Fruit fly (Drosophila melanogaster) whole organism, embryonic: ENCODE measurements around the gene CG31999.

Experiments used
- Antp ChIP-seq: fragments of 200-800 bp; sonication (Bioruptor generic); optimal IDR thresholded peaks from 3 replicates; lab custom pipeline; 2016; ENCODE audit warnings: missing biosample characterization, missing genetic modification characterization
- Atf3 ChIP-seq: fragments of 200-800 bp; sonication (Bioruptor generic); optimal IDR thresholded peaks from 3 replicates; lab custom pipeline; 2016; ENCODE audit warnings: missing biosample characterization, missing genetic modification characterization
- CG10565 ChIP-seq: fragments of 200-800 bp; sonication (Bioruptor generic); optimal IDR thresholded peaks from 3 replicates; lab custom pipeline; 2016; ENCODE audit warnings: missing biosample characterization, mild to moderate bottlenecking, missing genetic modification characterization
- CG10959 ChIP-seq: fragments of 200-800 bp; sonication (Bioruptor generic); IDR thresholded peaks from 2 replicates; pipeline ENCODE4 v1.3.6; 2022; ENCODE audit warnings: missing biosample characterization, missing genetic modification characterization
- CG11723 ChIP-seq: fragments of 200-800 bp; sonication (Bioruptor generic); optimal IDR thresholded peaks from 2 replicates; lab custom pipeline; 2017; ENCODE audit warnings: missing biosample characterization, mild to moderate bottlenecking, missing genetic modification characterization
- CG13894 ChIP-seq: fragments of 200-800 bp; sonication (Bioruptor generic); optimal IDR thresholded peaks from 3 replicates; lab custom pipeline; 2018; ENCODE audit warnings: missing biosample characterization, mild to moderate bottlenecking, missing genetic modification characterization, moderate library complexity
- CG14667 ChIP-seq: fragments of 200-800 bp; sonication (Bioruptor generic); IDR thresholded peaks from 2 replicates; pipeline ENCODE4 v1.3.6; 2022; ENCODE audit warnings: missing biosample characterization, missing genetic modification characterization
- CG14860 ChIP-seq: fragments of 200-800 bp; sonication (Bioruptor generic); IDR thresholded peaks from 3 replicates; pipeline ENCODE4 v1.3.6; 2022; ENCODE audit warnings: missing biosample characterization, missing genetic modification characterization; ENCODE audit not compliant: partially characterized antibody
- CG15514 ChIP-seq: fragments of 200-800 bp; sonication (Bioruptor generic); optimal IDR thresholded peaks from 3 replicates; lab custom pipeline; 2017; ENCODE audit warnings: missing biosample characterization, missing genetic modification characterization, mild to moderate bottlenecking, moderate library complexity, missing genetic modification reagents
- CG15696 ChIP-seq: fragments of 200-800 bp; sonication (Bioruptor generic); optimal IDR thresholded peaks from 2 replicates; lab custom pipeline; 2019; ENCODE audit warnings: missing biosample characterization, mild to moderate bottlenecking, missing genetic modification characterization, moderate library complexity
- CG17186 ChIP-seq: fragments of 200-800 bp; sonication (Bioruptor generic); optimal IDR thresholded peaks from 3 replicates; lab custom pipeline; 2017; ENCODE audit warnings: missing biosample characterization, missing genetic modification reagents, missing genetic modification characterization
- CG17568 ChIP-seq: fragments of 200-800 bp; sonication (Bioruptor generic); optimal IDR thresholded peaks from 2 replicates; lab custom pipeline; 2018; ENCODE audit warnings: missing biosample characterization, mild to moderate bottlenecking, missing genetic modification characterization, moderate library complexity
- CG17802 ChIP-seq: fragments of 200-800 bp; sonication (Bioruptor generic); optimal IDR thresholded peaks from 2 replicates; lab custom pipeline; 2018; ENCODE audit warnings: missing biosample characterization, mild to moderate bottlenecking, missing genetic modification characterization, moderate library complexity
- CG18599 ChIP-seq: fragments of 200-800 bp; sonication (Bioruptor generic); optimal IDR thresholded peaks from 3 replicates; lab custom pipeline; 2017; ENCODE audit warnings: missing biosample characterization, missing genetic modification characterization, mild to moderate bottlenecking, moderate library complexity, missing genetic modification reagents
- CG2120 ChIP-seq: fragments of 200-800 bp; sonication (Bioruptor generic); optimal IDR thresholded peaks from 3 replicates; lab custom pipeline; 2016; ENCODE audit warnings: missing biosample characterization, missing genetic modification characterization
- CG2199 ChIP-seq: fragments of 200-800 bp; sonication (Bioruptor generic); IDR thresholded peaks from 3 replicates; pipeline ENCODE4 v1.3.6; 2022; ENCODE audit warnings: missing biosample characterization, missing genetic modification characterization
- CG30020 ChIP-seq: fragments of 200-800 bp; optimal IDR thresholded peaks from 2 replicates; lab custom pipeline; 2019; ENCODE audit warnings: missing biosample characterization, mild to moderate bottlenecking, missing genetic modification characterization, moderate library complexity
- CG32767 ChIP-seq: fragments of 200-800 bp; sonication (Bioruptor generic); IDR thresholded peaks from 2 replicates; pipeline ENCODE4 v1.3.6; 2022; ENCODE audit warnings: missing biosample characterization, missing genetic modification characterization
- CG32772 ChIP-seq: fragments of 200-800 bp; sonication (Bioruptor generic); IDR thresholded peaks from 2 replicates; pipeline ENCODE4 v1.3.6; 2022; ENCODE audit warnings: missing biosample characterization, missing genetic modification characterization
- CG3281 ChIP-seq: fragments of 200-800 bp; sonication (Bioruptor generic); optimal IDR thresholded peaks from 3 replicates; lab custom pipeline; 2017; ENCODE audit warnings: missing biosample characterization, mild to moderate bottlenecking, missing genetic modification characterization
- CG34376 ChIP-seq: fragments of 200-800 bp; sonication (Bioruptor generic); optimal IDR thresholded peaks from 2 replicates; lab custom pipeline; 2018; ENCODE audit warnings: missing biosample characterization, mild to moderate bottlenecking, missing genetic modification characterization
- CG4730 ChIP-seq: fragments of 200-800 bp; sonication (Bioruptor generic); IDR thresholded peaks from 2 replicates; pipeline ENCODE4 v1.3.6; 2022; ENCODE audit warnings: missing biosample characterization, missing genetic modification characterization
- CG6175 ChIP-seq: fragments of 200-800 bp; sonication (Bioruptor generic); IDR thresholded peaks from 3 replicates; pipeline ENCODE4 v1.3.6; 2022; ENCODE audit warnings: missing biosample characterization, missing genetic modification characterization
- CG6854 ChIP-seq: fragments of 200-800 bp; sonication (Bioruptor generic); optimal IDR thresholded peaks from 3 replicates; lab custom pipeline; 2017; ENCODE audit warnings: missing biosample characterization, mild to moderate bottlenecking, missing genetic modification characterization
- CG7786 ChIP-seq: fragments of 200-800 bp; sonication (Bioruptor generic); optimal IDR thresholded peaks from 2 replicates; lab custom pipeline; 2016; ENCODE audit warnings: missing biosample characterization, missing genetic modification characterization
- CG8388 ChIP-seq: fragments of 200-800 bp; sonication (Bioruptor generic); optimal IDR thresholded peaks from 2 replicates; lab custom pipeline; 2019; ENCODE audit warnings: missing biosample characterization, mild to moderate bottlenecking, missing genetic modification characterization, moderate library complexity
- CG9437 ChIP-seq: fragments of 200-800 bp; sonication (Bioruptor generic); optimal IDR thresholded peaks from 2 replicates; lab custom pipeline; 2018; ENCODE audit warnings: missing biosample characterization, mild to moderate bottlenecking, missing genetic modification characterization
- CTCF ChIP-seq: fragments of 200-800 bp; sonication (Bioruptor generic); optimal IDR thresholded peaks from 2 replicates; lab custom pipeline; 2017; ENCODE audit warnings: missing biosample characterization, mild to moderate bottlenecking, missing genetic modification characterization, moderate library complexity
- D ChIP-seq, 2 experiments: fragments of 200-800 bp in 1 of 2; fragments of >200 bp in 1 of 2; sonication (Bioruptor generic) in 1 of 2; optimal IDR thresholded peaks; 2 replicates in 1 of 2; 3 replicates in 1 of 2; lab custom pipeline; 2017; ENCODE audit warnings: mild to moderate bottlenecking in 1 of 2, missing biosample characterization in 1 of 2, missing genetic modification characterization in 1 of 2, missing genetic modification reagents in 1 of 2
- E2f1 ChIP-seq: fragments of 200-800 bp; sonication (Bioruptor generic); IDR thresholded peaks from 2 replicates; pipeline ENCODE4 v1.3.6; 2022; ENCODE audit warnings: missing biosample characterization, missing genetic modification characterization
- Ets65A ChIP-seq: fragments of 200-800 bp; sonication (Bioruptor generic); peaks from one replicate; lab custom pipeline; 2016; ENCODE audit warnings: missing biosample characterization, missing genetic modification characterization
- Rfx ChIP-seq: fragments of 200-800 bp; sonication (Bioruptor generic); IDR thresholded peaks from 2 replicates; pipeline ENCODE4 v1.3.6; 2022; ENCODE audit warnings: missing biosample characterization, missing genetic modification characterization
- Stat92E ChIP-seq, 3 experiments: fragments of >200 bp in 2 of 3; fragments of 200-800 bp in 1 of 3; sonication (Bioruptor generic) in 1 of 3; optimal IDR thresholded peaks; 2 replicates each; lab custom pipeline; 2017 to 2019; ENCODE audit warnings: missing biosample characterization in 3 of 3, missing genetic modification characterization in 3 of 3, mild to moderate bottlenecking in 1 of 3, moderate library complexity in 1 of 3
- Trl ChIP-seq, 3 experiments: fragments of >200 bp in 2 of 3; fragments of 200-800 bp in 1 of 3; sonication (Bioruptor generic) in 1 of 3; optimal IDR thresholded peaks; 2 replicates in 1 of 3; 3 replicates in 2 of 3; lab custom pipeline; 2016 to 2017; ENCODE audit warnings: missing biosample characterization in 1 of 3, missing genetic modification characterization in 1 of 3
- Vsx1 ChIP-seq: fragments of 200-800 bp; sonication (Bioruptor generic); optimal IDR thresholded peaks from 2 replicates; lab custom pipeline; 2017; ENCODE audit warnings: missing biosample characterization, mild to moderate bottlenecking, missing genetic modification characterization, missing genetic modification reagents
- bigmax ChIP-seq: fragments of 200-800 bp; sonication (Bioruptor generic); optimal IDR thresholded peaks from 2 replicates; lab custom pipeline; 2018; ENCODE audit warnings: missing biosample characterization, mild to moderate bottlenecking, missing genetic modification characterization
- fd102C ChIP-seq: fragments of 200-800 bp; sonication (Bioruptor generic); optimal IDR thresholded peaks from 2 replicates; lab custom pipeline; 2018; ENCODE audit warnings: missing biosample characterization, mild to moderate bottlenecking, missing genetic modification characterization, moderate library complexity
- ham ChIP-seq: fragments of 200-800 bp; sonication (Bioruptor generic); IDR thresholded peaks from 2 replicates; pipeline ENCODE4 v1.3.6; 2022; ENCODE audit warnings: missing biosample characterization, missing genetic modification characterization
- klu ChIP-seq: fragments of 200-800 bp; sonication (Bioruptor generic); IDR thresholded peaks from 2 replicates; pipeline ENCODE4 v1.3.6; 2022; ENCODE audit warnings: missing biosample characterization, missing genetic modification characterization
- mld ChIP-seq: fragments of 200-800 bp; sonication (Bioruptor generic); IDR thresholded peaks from 3 replicates; pipeline ENCODE4 v1.3.6; 2022; ENCODE audit warnings: missing biosample characterization, missing genetic modification characterization; ENCODE audit not compliant: partially characterized antibody
- pb ChIP-seq: fragments of 200-800 bp; sonication (Bioruptor generic); optimal IDR thresholded peaks from 3 replicates; lab custom pipeline; 2016; ENCODE audit warnings: missing biosample characterization, missing genetic modification characterization
- sd ChIP-seq: fragments of 200-800 bp; sonication (Bioruptor generic); optimal IDR thresholded peaks from 3 replicates; lab custom pipeline; 2018; ENCODE audit warnings: missing biosample characterization, mild to moderate bottlenecking, missing genetic modification characterization, moderate library complexity
- sens ChIP-seq: fragments of 200-800 bp; sonication (Bioruptor generic); peaks from one replicate; lab custom pipeline; 2016; ENCODE audit warnings: missing biosample characterization, missing genetic modification characterization
- sr ChIP-seq: fragments of 200-800 bp; sonication (Bioruptor generic); IDR thresholded peaks from 3 replicates; pipeline ENCODE4 v1.3.6; 2022; ENCODE audit warnings: missing biosample characterization, missing genetic modification characterization
- z ChIP-seq: fragments of 200-800 bp; sonication (Bioruptor generic); IDR thresholded peaks from 3 replicates; pipeline ENCODE4 v1.3.6; 2022; ENCODE audit warnings: missing biosample characterization, missing genetic modification characterization

Gene CG31999

DNA sequence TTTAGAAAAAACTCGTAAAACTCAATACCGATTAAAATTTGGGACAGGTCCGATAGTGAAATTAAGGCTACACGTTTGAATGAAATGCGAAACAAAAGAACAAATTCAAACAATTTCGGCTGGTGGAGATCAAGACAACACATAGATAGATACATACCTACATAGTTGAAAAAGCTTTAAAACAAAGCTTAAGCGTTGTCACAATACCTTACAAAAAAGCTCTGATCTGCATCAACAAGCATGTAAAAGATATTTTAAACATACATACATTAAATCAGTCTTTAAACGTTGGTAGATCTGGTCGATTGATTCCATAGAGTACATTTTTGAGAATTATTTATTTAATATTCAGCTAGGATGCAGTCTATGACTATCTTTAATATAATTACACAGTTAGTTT, at the start of gene CG31999, which contains the start of gene yellow-h:
Gene CG31999 (minus strand): TSS at position 101 of the 400 bp plus-strand sequence.
Gene yellow-h (plus strand): TSS at position 275 of the 400 bp plus-strand sequence.
- TF ChIP-seq bigmax (GFP tag; lab: Kevin White, UChicago) (no peak), CG2199 (GFP tag; lab: Robert Waterston, UW) (0 out of 3 replicates have a peak, but pooled peaks have one; percentile 19), CG30020 (tag; lab: Kevin White, UChicago) (peak; percentile 14), CG10959 (GFP tag; lab: Robert Waterston, UW) (no peak)

dm6 chr4:276325-276724, 48.8 kb upstream of the CG31999 start, which contains the start of gene NfI:
NfI (minus strand) TSS chr4:276369.
- TF ChIP-seq CG18599 (GFP tag; lab: Kevin White, UChicago) (no peak), Trl (optimal IDR thresholded peaks at IDR 0.05; lab: Kevin White, UChicago) (peak; percentile 46 to 65), Trl (GFP tag; optimal IDR thresholded peaks at IDR 0.05; lab: Kevin White, UChicago) (no peak), CG17186 (no peak), CG30020 (tag; lab: Kevin White, UChicago) (peak; percentile 24), D (optimal IDR thresholded peaks at IDR 0.05; lab: Kevin White, UChicago) (no peak), D (GFP tag; optimal IDR thresholded peaks at IDR 0.05; lab: Kevin White, UChicago) (no peak), CG34376 (GFP tag; lab: Kevin White, UChicago) (no peak), CG2120 (GFP tag; lab: Kevin White, UChicago) (peak; percentile 11), ham (GFP tag; lab: Robert Waterston, UW) (no peak), sens (GFP tag; lab: Kevin White, UChicago) (peak; percentile 45), sd (tag; lab: Kevin White, UChicago) (no peak), CG4730 (GFP tag; lab: Robert Waterston, UW) (no peak), Rfx (no peak), CG17568 (GFP tag; lab: Kevin White, UChicago) (peak; percentile 13), CG6175 (GFP tag; lab: Robert Waterston, UW) (no peak), CTCF (GFP tag; lab: Kevin White, UChicago) (no peak), Antp (GFP tag; lab: Kevin White, UChicago) (no peak), CG15696 (tag; lab: Kevin White, UChicago) (no peak), CG11723 (GFP tag; lab: Kevin White, UChicago) (peak; percentile 47), Atf3 (GFP tag; lab: Kevin White, UChicago) (no peak), Vsx1 (GFP tag; lab: Kevin White, UChicago) (no peak), CG2199 (GFP tag; lab: Robert Waterston, UW) (peak; percentile 89), CG6854 (GFP tag; lab: Kevin White, UChicago) (no peak), CG3281 (GFP tag; lab: Kevin White, UChicago) (no peak), mld (no peak), pb (no peak)
- TF ChIP-seq, all 482 proteins: peak for 7

DNA sequence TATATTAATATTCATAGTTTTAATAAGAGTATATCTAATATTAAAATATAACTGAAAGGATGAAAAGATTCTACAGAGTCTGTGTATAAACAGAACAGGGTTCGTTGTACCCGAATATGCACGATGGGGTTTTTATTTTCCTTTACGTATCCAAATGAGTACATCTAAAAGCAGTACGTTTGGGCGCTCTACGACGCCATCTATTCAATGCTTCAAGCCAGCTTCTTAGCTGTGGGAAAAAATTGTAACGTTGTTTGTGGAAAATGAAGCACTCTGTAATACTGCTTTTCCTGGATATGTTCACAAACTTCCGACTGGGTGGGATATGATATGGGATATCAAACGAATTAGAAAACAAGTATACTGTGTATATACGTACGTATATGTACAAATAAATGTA, 47.2 kb upstream of the CG31999 start:
- TF ChIP-seq CG32772 (no peak), z (GFP tag; lab: Robert Waterston, UW) (no peak), CG7786 (no peak), Stat92E (GFP tag; optimal IDR thresholded peaks at IDR 0.05; lab: Kevin White, UChicago) (no peak), CG13894 (tag; lab: Kevin White, UChicago) (peak; percentile 52), Ets65A (GFP tag; lab: Kevin White, UChicago) (no peak), CG8388 (GFP tag; lab: Kevin White, UChicago) (no peak), CG10565 (no peak), sr (GFP tag; lab: Robert Waterston, UW) (no peak), CTCF (GFP tag; lab: Kevin White, UChicago) (peak; percentile 73), CG15514 (GFP tag; lab: Kevin White, UChicago) (no peak), CG17802 (tag; lab: Kevin White, UChicago) (no peak), CG14860 (GFP tag; lab: Robert Waterston, UW) (no peak), E2f1 (GFP tag; lab: Robert Waterston, UW) (no peak), fd102C (no peak), CG14667 (GFP tag; lab: Robert Waterston, UW) (no peak), sens (GFP tag; lab: Kevin White, UChicago) (peak; percentile 16), CG9437 (GFP tag; lab: Kevin White, UChicago) (peak; percentile 45), klu (GFP tag; lab: Robert Waterston, UW) (no peak), CG2199 (GFP tag; lab: Robert Waterston, UW) (peak; percentile 88; the same call in 2 of the 3 replicates), CG30020 (tag; lab: Kevin White, UChicago) (peak; percentile 8), CG32767 (GFP tag; lab: Robert Waterston, UW) (no peak)
